Fruit fly (Drosophila melanogaster): ENCODE measurements around the gene Trpgamma.
A peak's percentile ranks its signal among the peaks of the same experiment; 100 is the strongest.

Trpgamma gene

dm6 chr2L:16687863-16688262, 11.4 kb upstream of the Trpgamma start:
- TF ChIP-seq ovo (GFP tag; optimal IDR thresholded peaks at IDR 0.05) = no peak

- TF ChIP-seq ovo (GFP tag; optimal IDR thresholded peaks at IDR 0.05) (no peak), pad (GFP tag; optimal IDR thresholded peaks at IDR 0.05) (no peak), Crg-1 (GFP tag; optimal IDR thresholded peaks at IDR 0.05) (no peak), tj (GFP tag; optimal IDR thresholded peaks at IDR 0.05) (peak; percentile 96), kay (GFP tag; ENCODE audit: borderline replicate concordance) (no peak), CG33017 (tag; optimal IDR thresholded peaks at IDR 0.05) (no peak), toe (GFP tag; optimal IDR thresholded peaks at IDR 0.05) (no peak), Clk (GFP tag; optimal IDR thresholded peaks at IDR 0.05) (no peak), CG5204 (GFP tag; optimal IDR thresholded peaks at IDR 0.05) (no peak)
These were observed 10.0 kb upstream of the Trpgamma start for dm6 chr2L:16686412-16687043.

dm6 chr2L:16685612-16685912, 9.1 kb upstream of the Trpgamma start:
- TF ChIP-seq CG1620 (GFP tag; optimal IDR thresholded peaks at IDR 0.05) (no peak), bab1 (GFP tag; optimal IDR thresholded peaks at IDR 0.05) (no peak), pad (GFP tag; optimal IDR thresholded peaks at IDR 0.05) (no peak), CG7101 (tag; optimal IDR thresholded peaks at IDR 0.05) (no peak), CG14711 (tag; optimal IDR thresholded peaks at IDR 0.05) (no peak), Mnt (GFP tag; optimal IDR thresholded peaks at IDR 0.05) (no peak), ovo (GFP tag; optimal IDR thresholded peaks at IDR 0.05) (no peak), cnc (optimal IDR thresholded peaks at IDR 0.05) (no peak), cic (GFP tag; optimal IDR thresholded peaks at IDR 0.05) (no peak), kay (GFP tag; ENCODE audit: borderline replicate concordance) (no peak), Crg-1 (GFP tag; optimal IDR thresholded peaks at IDR 0.05) (no peak), CG33017 (tag; optimal IDR thresholded peaks at IDR 0.05) (no peak), toe (GFP tag; optimal IDR thresholded peaks at IDR 0.05) (no peak), CG7045 (GFP tag; optimal IDR thresholded peaks at IDR 0.05) (no peak), Hr96 (GFP tag; optimal IDR thresholded peaks at IDR 0.05) (no peak), tj (GFP tag; optimal IDR thresholded peaks at IDR 0.05) (no peak), CG12768 (GFP tag; optimal IDR thresholded peaks at IDR 0.05) (no peak), CG11617 (GFP tag; optimal IDR thresholded peaks at IDR 0.05) (no peak)

- TF ChIP-seq tj (GFP tag; optimal IDR thresholded peaks at IDR 0.05) = peak; percentile 2
- peak; percentile 10 for TF ChIP-seq CG11617 (GFP tag; optimal IDR thresholded peaks at IDR 0.05)
- TF ChIP-seq Hr96 (GFP tag; optimal IDR thresholded peaks at IDR 0.05) = no peak
- TF ChIP-seq CG5204 (GFP tag; optimal IDR thresholded peaks at IDR 0.05) = no peak
- TF ChIP-seq bab1 (GFP tag; optimal IDR thresholded peaks at IDR 0.05) = peak; percentile 38
- TF ChIP-seq pad (GFP tag; optimal IDR thresholded peaks at IDR 0.05) = peak; percentile 4
- TF ChIP-seq CG7045 (GFP tag; optimal IDR thresholded peaks at IDR 0.05) = no peak
- TF ChIP-seq kay (GFP tag; ENCODE audit: borderline replicate concordance) = peak; percentile 28
- no peak for TF ChIP-seq ovo (GFP tag; optimal IDR thresholded peaks at IDR 0.05)
- TF ChIP-seq Clk (GFP tag; optimal IDR thresholded peaks at IDR 0.05) = no peak
- peak; percentile 39 for TF ChIP-seq CG14711 (tag; optimal IDR thresholded peaks at IDR 0.05)
- TF ChIP-seq CG7101 (tag; optimal IDR thresholded peaks at IDR 0.05) = peak; percentile 40
- TF ChIP-seq cic (GFP tag; optimal IDR thresholded peaks at IDR 0.05) = peak; percentile 25
These were observed 8.6 kb upstream of the Trpgamma start for dm6 chr2L:16684908-16685611.

dm6 chr2L:16683958-16684877, 7.7 kb upstream of the Trpgamma start, which contains the start of gene CG31807:
TSS of gene CG31807 (minus strand) at chr2L:16684008.
- TF ChIP-seq kay (GFP tag; ENCODE audit: borderline replicate concordance) (peak; percentile 6), Clk (GFP tag; optimal IDR thresholded peaks at IDR 0.05) (no peak), CG14711 (tag; optimal IDR thresholded peaks at IDR 0.05) (peak; percentile 46), CG11617 (GFP tag; optimal IDR thresholded peaks at IDR 0.05) (peak; percentile 19), Mnt (GFP tag; optimal IDR thresholded peaks at IDR 0.05) (no peak), cnc (optimal IDR thresholded peaks at IDR 0.05) (no peak), bab1 (GFP tag; optimal IDR thresholded peaks at IDR 0.05) (peak; percentile 92), CG5204 (GFP tag; optimal IDR thresholded peaks at IDR 0.05) (no peak), toe (GFP tag; optimal IDR thresholded peaks at IDR 0.05) (no peak), CG7101 (tag; optimal IDR thresholded peaks at IDR 0.05) (peak; percentile 64), ovo (GFP tag; optimal IDR thresholded peaks at IDR 0.05) (no peak), Crg-1 (GFP tag; optimal IDR thresholded peaks at IDR 0.05) (no peak), pad (GFP tag; optimal IDR thresholded peaks at IDR 0.05) (peak; percentile 32), CG1620 (GFP tag; optimal IDR thresholded peaks at IDR 0.05) (no peak), tj (GFP tag; optimal IDR thresholded peaks at IDR 0.05) (peak; percentile 74), Hr96 (GFP tag; optimal IDR thresholded peaks at IDR 0.05) (peak; percentile 45)

- TF ChIP-seq pad (GFP tag; optimal IDR thresholded peaks at IDR 0.05) = no peak
- no peak for TF ChIP-seq cic (GFP tag; optimal IDR thresholded peaks at IDR 0.05)
- no peak for TF ChIP-seq CG33017 (tag; optimal IDR thresholded peaks at IDR 0.05)
- no peak for TF ChIP-seq CG12768 (GFP tag; optimal IDR thresholded peaks at IDR 0.05)
- no peak for TF ChIP-seq Crg-1 (GFP tag; optimal IDR thresholded peaks at IDR 0.05)
- TF ChIP-seq Clk (GFP tag; optimal IDR thresholded peaks at IDR 0.05) = no peak
- no peak for TF ChIP-seq ovo (GFP tag; optimal IDR thresholded peaks at IDR 0.05)
- no peak for TF ChIP-seq kay (GFP tag; ENCODE audit: borderline replicate concordance)
- no peak for TF ChIP-seq toe (GFP tag; optimal IDR thresholded peaks at IDR 0.05)
- no peak for TF ChIP-seq tj (GFP tag; optimal IDR thresholded peaks at IDR 0.05)
- TF ChIP-seq CG11617 (GFP tag; optimal IDR thresholded peaks at IDR 0.05) = no peak
- TF ChIP-seq Mnt (GFP tag; optimal IDR thresholded peaks at IDR 0.05) = no peak
- no peak for TF ChIP-seq CG1620 (GFP tag; optimal IDR thresholded peaks at IDR 0.05)
- TF ChIP-seq cnc (optimal IDR thresholded peaks at IDR 0.05) = no peak
- no peak for TF ChIP-seq CG7101 (tag; optimal IDR thresholded peaks at IDR 0.05)
- no peak for TF ChIP-seq bab1 (GFP tag; optimal IDR thresholded peaks at IDR 0.05)
- no peak for TF ChIP-seq Hr96 (GFP tag; optimal IDR thresholded peaks at IDR 0.05)
- no peak for TF ChIP-seq CG5204 (GFP tag; optimal IDR thresholded peaks at IDR 0.05)
- TF ChIP-seq CG7045 (GFP tag; optimal IDR thresholded peaks at IDR 0.05) = no peak
These were observed 5.7 kb upstream of the Trpgamma start, which contains the start of gene CG33552 for dm6 chr2L:16682203-16682602. TSS of gene CG33552 (plus strand) at chr2L:16682503.
